Worm (Caenorhabditis elegans) whole organism, L4 larva: Measurements from ENCODE around the gene rps-22.
A peak's percentile ranks its signal among the peaks of the same experiment; 100 is the strongest.

Experiments
- F10B5.3 ChIP-seq: sonication (generic microtip); optimal IDR thresholded peaks from 2 replicates; lab custom pipeline; 2016; ENCODE audit warnings: mild to moderate bottlenecking, missing genetic modification characterization, missing compliant biosample characterization
- F49E8.2 ChIP-seq: sonication (generic microtip); optimal IDR thresholded peaks from 2 replicates; lab custom pipeline; 2016; ENCODE audit warnings: missing compliant biosample characterization, mild to moderate bottlenecking, missing genetic modification characterization, borderline replicate concordance
- T20F7.1 ChIP-seq: fragments of 200-800 bp; sonication (Bioruptor generic); optimal IDR thresholded peaks from 2 replicates; lab custom pipeline; 2018; ENCODE audit warnings: mild to moderate bottlenecking, missing genetic modification characterization, missing compliant biosample characterization
- Y105C5A.15 ChIP-seq: fragments of 200-800 bp; sonication (Bioruptor generic); IDR thresholded peaks from 2 replicates; pipeline ENCODE4 v1.3.6; 2022; ENCODE audit warnings: missing genetic modification characterization, missing compliant biosample characterization
- Y48G9A.11 ChIP-seq: fragments of 200-800 bp; sonication (Bioruptor generic); IDR thresholded peaks from 2 replicates; pipeline ENCODE4 v1.3.6; 2022; ENCODE audit warnings: missing genetic modification reagents, missing genetic modification characterization, missing compliant biosample characterization
- Y5F2A.4 ChIP-seq: fragments of 200-800 bp; sonication (Bioruptor generic); optimal IDR thresholded peaks from 2 replicates; lab custom pipeline; 2018; ENCODE audit warnings: mild to moderate bottlenecking, missing genetic modification characterization, missing compliant biosample characterization
- aha-1 ChIP-seq: fragments of 150-350 bp; peaks from one replicate; lab custom pipeline; 2014; ENCODE audit warnings: missing biosample characterization, missing genetic modification characterization
- aly-2 ChIP-seq: sonication (generic microtip); optimal IDR thresholded peaks from 2 replicates; lab custom pipeline; 2018; ENCODE audit warnings: missing biosample characterization, missing genetic modification characterization
- ama-1 ChIP-seq: fragments of 150-350 bp; optimal IDR thresholded peaks from 2 replicates; lab custom pipeline; 2014; ENCODE audit warnings: inconsistent platforms, mixed read lengths
- cey-2 ChIP-seq: sonication (generic microtip); optimal IDR thresholded peaks from 3 replicates; lab custom pipeline; 2017; ENCODE audit warnings: missing genetic modification characterization, mild to moderate bottlenecking, missing compliant biosample characterization, antibody characterized with exemption, borderline replicate concordance; ENCODE audit not compliant: insufficient read depth
- ctbp-1 ChIP-seq: fragments of 200-800 bp; sonication (Bioruptor generic); IDR thresholded peaks from 2 replicates; pipeline ENCODE4 v1.3.6; 2022; ENCODE audit warnings: missing genetic modification reagents, missing genetic modification characterization, missing compliant biosample characterization
- daf-12 ChIP-seq: fragments of 150-350 bp; optimal IDR thresholded peaks from 2 replicates; lab custom pipeline; 2014; ENCODE audit warnings: missing biosample characterization, missing genetic modification reagents, missing genetic modification characterization
- daf-16 ChIP-seq, 3 experiments: sonication (generic microtip); optimal IDR thresholded peaks; 2 replicates each; lab custom pipeline; 2016 to 2017; ENCODE audit warnings: missing genetic modification characterization in 3 of 3, missing genetic modification reagents in 3 of 3, mild to moderate bottlenecking in 2 of 3, missing compliant biosample characterization in 2 of 3, missing biosample characterization in 1 of 3, moderate library complexity in 1 of 3
- dmd-8 ChIP-seq: fragments of 200-800 bp; sonication (Bioruptor generic); IDR thresholded peaks from 2 replicates; pipeline ENCODE4 v1.3.6; 2022; ENCODE audit warnings: missing genetic modification characterization, missing compliant biosample characterization
- dmd-9 ChIP-seq: fragments of 200-800 bp; sonication (Bioruptor generic); IDR thresholded peaks from 2 replicates; pipeline ENCODE4 v1.3.6; 2022; ENCODE audit warnings: missing genetic modification reagents, missing genetic modification characterization, missing compliant biosample characterization
- egl-27 ChIP-seq: sonication (generic microtip); optimal IDR thresholded peaks from 3 replicates; lab custom pipeline; 2017; ENCODE audit warnings: missing biosample characterization, missing genetic modification reagents, missing genetic modification characterization
- egl-43 ChIP-seq: fragments of 200-800 bp; sonication (Bioruptor generic); IDR thresholded peaks from 2 replicates; pipeline ENCODE4 v1.3.6; 2022; ENCODE audit warnings: missing genetic modification reagents, missing genetic modification characterization, missing compliant biosample characterization
- hif-1 ChIP-seq, 2 experiments: sonication (generic microtip); optimal IDR thresholded peaks; 2 replicates each; lab custom pipeline; 2016 to 2017; ENCODE audit warnings: missing compliant biosample characterization in 2 of 2, missing genetic modification characterization in 2 of 2, missing genetic modification reagents in 2 of 2, missing genotype in 2 of 2, mild to moderate bottlenecking in 1 of 2
- hlh-30 ChIP-seq: sonication (generic microtip); optimal IDR thresholded peaks from 2 replicates; lab custom pipeline; 2017; ENCODE audit warnings: antibody characterized with exemption, mild to moderate bottlenecking, missing genetic modification characterization, missing compliant biosample characterization; ENCODE audit not compliant: insufficient read depth
- hmg-1.1 ChIP-seq: fragments of 200-800 bp; sonication (Bioruptor generic); IDR thresholded peaks from 2 replicates; pipeline ENCODE4 v1.3.6; 2022; ENCODE audit warnings: missing genetic modification reagents, missing genetic modification characterization, missing compliant biosample characterization
- jun-1 ChIP-seq: fragments of 150-350 bp; optimal IDR thresholded peaks from 2 replicates; lab custom pipeline; 2014; ENCODE audit warnings: missing biosample characterization, missing genetic modification reagents, missing genetic modification characterization
- lim-7 ChIP-seq: fragments of 200-800 bp; sonication (Bioruptor generic); IDR thresholded peaks from 2 replicates; pipeline ENCODE4 v1.3.6; 2022; ENCODE audit warnings: missing genetic modification characterization, missing compliant biosample characterization
- lin-13 ChIP-seq: fragments of 150-350 bp; optimal IDR thresholded peaks from 2 replicates; lab custom pipeline; 2014; ENCODE audit warnings: missing biosample characterization, missing genetic modification reagents, missing genetic modification characterization
- lin-38 ChIP-seq: fragments of 200-800 bp; sonication (Bioruptor generic); IDR thresholded peaks from 2 replicates; pipeline ENCODE4 v1.3.6; 2022; ENCODE audit warnings: missing genetic modification reagents, missing genetic modification characterization, missing compliant biosample characterization
- lin-39 ChIP-seq: fragments of 150-350 bp; optimal IDR thresholded peaks from 2 replicates; lab custom pipeline; 2014; ENCODE audit warnings: missing biosample characterization, missing genetic modification reagents, missing genetic modification characterization
- lir-3 ChIP-seq: sonication (generic microtip); optimal IDR thresholded peaks from 2 replicates; lab custom pipeline; 2016; ENCODE audit warnings: mild to moderate bottlenecking, missing genetic modification characterization, missing compliant biosample characterization
- lsy-2 ChIP-seq, 2 experiments: fragments of 150-350 bp in 1 of 2; sonication (generic microtip) in 1 of 2; optimal IDR thresholded peaks; 2 replicates each; lab custom pipeline; 2014 to 2017; ENCODE audit warnings: missing biosample characterization in 2 of 2, missing genetic modification characterization in 2 of 2
- madf-5 ChIP-seq, 2 experiments: fragments of 200-800 bp; sonication (Bioruptor generic); IDR thresholded peaks; 2 replicates each; pipeline ENCODE4 v1.3.6; 2022; ENCODE audit warnings: missing compliant biosample characterization in 2 of 2, missing genetic modification characterization in 2 of 2
- madf-9 ChIP-seq: fragments of 200-800 bp; sonication (Bioruptor generic); conservative IDR thresholded peaks from 2 replicates; pipeline ENCODE4 v1.3.6; 2022; ENCODE audit warnings: missing genetic modification reagents, missing genetic modification characterization, missing compliant biosample characterization
- mdl-1 ChIP-seq, 2 experiments: fragments of 150-350 bp in 1 of 2; sonication (generic microtip) in 1 of 2; optimal IDR thresholded peaks; 2 replicates each; lab custom pipeline; 2014 to 2017; ENCODE audit warnings: missing biosample characterization in 2 of 2, missing genetic modification characterization in 2 of 2
- mdt-29 ChIP-seq: fragments of 200-800 bp; sonication (Bioruptor generic); IDR thresholded peaks from 2 replicates; pipeline ENCODE4 v1.3.6; 2022; ENCODE audit warnings: missing genetic modification reagents, missing genetic modification characterization, missing compliant biosample characterization
- mep-1 ChIP-seq: fragments of 150-350 bp; sonication (generic microtip); optimal IDR thresholded peaks from 3 replicates; lab custom pipeline; 2014; ENCODE audit warnings: missing biosample characterization, missing genetic modification characterization
- mes-2 ChIP-seq: sonication (generic microtip); optimal IDR thresholded peaks from 2 replicates; lab custom pipeline; 2016; ENCODE audit warnings: missing genotype, mild to moderate bottlenecking, missing genetic modification characterization, missing compliant biosample characterization; ENCODE audit not compliant: poor library complexity, severe bottlenecking
- nhr-10 ChIP-seq: fragments of 150-350 bp; optimal IDR thresholded peaks from 2 replicates; lab custom pipeline; 2014; ENCODE audit warnings: missing biosample characterization, missing genetic modification characterization
- nhr-111 ChIP-seq: fragments of 200-800 bp; sonication (Bioruptor generic); optimal IDR thresholded peaks from 2 replicates; lab custom pipeline; 2018; ENCODE audit warnings: mild to moderate bottlenecking, missing genetic modification characterization, missing compliant biosample characterization
- nhr-28 ChIP-seq: fragments of 150-350 bp; optimal IDR thresholded peaks from 2 replicates; lab custom pipeline; 2014; ENCODE audit warnings: missing biosample characterization, missing genetic modification characterization
- pqm-1 ChIP-seq: sonication (generic microtip); optimal IDR thresholded peaks from 2 replicates; lab custom pipeline; 2017; ENCODE audit warnings: missing biosample characterization, missing genetic modification characterization
- rbr-2 ChIP-seq: sonication (generic microtip); optimal IDR thresholded peaks from 2 replicates; lab custom pipeline; 2016; ENCODE audit warnings: missing genotype, missing genetic modification characterization, missing compliant biosample characterization
- saeg-2 ChIP-seq: fragments of 200-800 bp; sonication (Bioruptor generic); IDR thresholded peaks from 2 replicates; pipeline ENCODE4 v1.3.6; 2022; ENCODE audit warnings: missing genetic modification reagents, missing genetic modification characterization, missing compliant biosample characterization
- snpc-1.2 ChIP-seq: fragments of 200-800 bp; sonication (Bioruptor generic); IDR thresholded peaks from 2 replicates; pipeline ENCODE4 v1.3.6; 2022; ENCODE audit warnings: missing genetic modification reagents, missing genetic modification characterization, missing compliant biosample characterization
- snpc-4 ChIP-seq: fragments of 150-350 bp; optimal IDR thresholded peaks from 2 replicates; lab custom pipeline; 2014; ENCODE audit warnings: missing biosample characterization, missing genetic modification characterization
- spr-1 ChIP-seq: sonication (generic microtip); optimal IDR thresholded peaks from 2 replicates; lab custom pipeline; 2016; ENCODE audit warnings: mild to moderate bottlenecking, missing genetic modification characterization, missing compliant biosample characterization
- unc-62 ChIP-seq, 3 experiments: fragments of 150-350 bp in 1 of 3; sonication (generic microtip); optimal IDR thresholded peaks in 2 of 3; peaks in 1 of 3; 1 replicate in 1 of 3; 2 replicates in 2 of 3; lab custom pipeline; 2014 to 2017; ENCODE audit warnings: missing biosample characterization in 3 of 3, missing genetic modification characterization in 3 of 3, missing genetic modification reagents in 3 of 3, missing genotype in 1 of 3
- zag-1 ChIP-seq: fragments of 150-350 bp; optimal IDR thresholded peaks from 2 replicates; lab custom pipeline; 2014; ENCODE audit warnings: missing biosample characterization, missing genetic modification characterization
- zip-2 ChIP-seq: fragments of 150-350 bp; optimal IDR thresholded peaks from 2 replicates; lab custom pipeline; 2014; ENCODE audit warnings: missing biosample characterization, missing genetic modification characterization
- ztf-11 ChIP-seq: fragments of 150-350 bp; optimal IDR thresholded peaks from 2 replicates; lab custom pipeline; 2014; ENCODE audit warnings: missing biosample characterization, missing genetic modification characterization

Gene rps-22

ce11 chrIII:1950236-1950635, at the start of gene rps-22, which contains the start of gene polh-1 (continued):
- TF ChIP-seq lim-7 (GFP tag; lab: Robert Waterston, UW) = no peak
- TF ChIP-seq hif-1 (tag; optimal IDR thresholded peaks at IDR 0.05; lab: Kevin White, UChicago) = peak in 1 of 2 experiments; percentile 61
- TF ChIP-seq ztf-11 = no peak
- no peak for TF ChIP-seq nhr-111 (GFP tag; lab: Kevin White, UChicago)
- no peak for TF ChIP-seq zag-1 (tag; lab: Kevin White, UChicago)
- 0 out of 2 replicates have a peak, but pooled peaks have one; percentile 25 for TF ChIP-seq ctbp-1 (GFP tag; lab: Robert Waterston, UW)
- no peak for TF ChIP-seq spr-1 (tag; lab: Kevin White, UChicago)
- no peak for TF ChIP-seq cey-2 (tag; lab: Kevin White, UChicago)
- peak; percentile 80 for TF ChIP-seq rbr-2 (tag; lab: Kevin White, UChicago)
- TF ChIP-seq lin-39 (tag; lab: Kevin White, UChicago) = no peak
- peak; percentile 19 for TF ChIP-seq pqm-1 (tag; lab: Kevin White, UChicago)
- no peak for TF ChIP-seq Y5F2A.4
- peak; percentile 95 for TF ChIP-seq lin-13 (GFP tag; lab: Kevin White, UChicago)
- TF ChIP-seq ama-1 = peak; percentile 67
- no peak for TF ChIP-seq aly-2 (tag; lab: Kevin White, UChicago)

- peak; percentile 91 for TF ChIP-seq aha-1 (tag; lab: Kevin White, UChicago)
- no peak for TF ChIP-seq jun-1 (tag; lab: Kevin White, UChicago)
Measured at ce11 chrIII:1903966-1904365, 46.4 kb upstream of the rps-22 start.

- TF ChIP-seq egl-43 (GFP tag; lab: Robert Waterston, UW) = no peak
- TF ChIP-seq lin-38 = peak; percentile 64
- TF ChIP-seq daf-16 (GFP tag; optimal IDR thresholded peaks at IDR 0.05; lab: Kevin White, UChicago) = no peak
- TF ChIP-seq daf-16 (tag; optimal IDR thresholded peaks at IDR 0.05; lab: Kevin White, UChicago) = peak; percentile 37
- TF ChIP-seq hmg-1.1 = 0 out of 2 replicates have a peak, but pooled peaks have one; percentile 17
- no peak for TF ChIP-seq dmd-9 (GFP tag; lab: Robert Waterston, UW)
- TF ChIP-seq dmd-8 (GFP tag; lab: Robert Waterston, UW) = no peak
- TF ChIP-seq hlh-30 (tag; lab: Kevin White, UChicago) = peak; percentile 23
- no peak for TF ChIP-seq daf-12 (tag; lab: Kevin White, UChicago)
- no peak for TF ChIP-seq snpc-1.2 (GFP tag; lab: Robert Waterston, UW)
- TF ChIP-seq mep-1 = peak; percentile 68
- no peak for TF ChIP-seq Y105C5A.15 (GFP tag; lab: Robert Waterston, UW)
- no peak for TF ChIP-seq aha-1 (tag; lab: Kevin White, UChicago)
- TF ChIP-seq zip-2 = no peak
- no peak for TF ChIP-seq egl-27 (tag; lab: Kevin White, UChicago)
- peak; percentile 75 for TF ChIP-seq mes-2
- no peak for TF ChIP-seq mdl-1 (tag; optimal IDR thresholded peaks at IDR 0.05; lab: Kevin White, UChicago)
- no peak for TF ChIP-seq lir-3 (tag; lab: Kevin White, UChicago)
- TF ChIP-seq ama-1 = no peak
- no peak for TF ChIP-seq madf-9 (GFP tag; lab: Robert Waterston, UW)
- TF ChIP-seq T20F7.1 (GFP tag; lab: Kevin White, UChicago) = peak; percentile 98
- TF ChIP-seq madf-5 (GFP tag; IDR thresholded peaks at IDR 0.05; lab: Robert Waterston, UW) = no peak
- no peak for TF ChIP-seq nhr-10 (tag; lab: Kevin White, UChicago)
- no peak for TF ChIP-seq cey-2 (tag; lab: Kevin White, UChicago)
- TF ChIP-seq mdt-29 = no peak
- TF ChIP-seq jun-1 (tag; lab: Kevin White, UChicago) = no peak
- no peak for TF ChIP-seq spr-1 (tag; lab: Kevin White, UChicago)
- no peak for TF ChIP-seq F10B5.3 (tag; lab: Kevin White, UChicago)
- TF ChIP-seq lsy-2 (tag; optimal IDR thresholded peaks at IDR 0.05; lab: Kevin White, UChicago) = peak in 1 of 2 experiments; percentile 90
- TF ChIP-seq nhr-28 (tag; lab: Kevin White, UChicago) = no peak
- TF ChIP-seq lim-7 (GFP tag; lab: Robert Waterston, UW) = no peak
- no peak for TF ChIP-seq unc-62 (GFP tag; optimal IDR thresholded peaks at IDR 0.05 in 1 of 2; lab: Kevin White, UChicago)
- TF ChIP-seq unc-62 (tag; optimal IDR thresholded peaks at IDR 0.05; lab: Kevin White, UChicago) = no peak
- no peak for TF ChIP-seq F49E8.2 (tag; lab: Kevin White, UChicago)
- TF ChIP-seq snpc-4 (tag; lab: Kevin White, UChicago) = no peak
- TF ChIP-seq saeg-2 = no peak
- peak; percentile 97 for TF ChIP-seq Y48G9A.11
Measured at ce11 chrIII:1905589-1905988, 44.7 kb upstream of the rps-22 start, which contains the start of the genes B0524.6 and pqn-41. TSS of gene B0524.6 (minus strand) at chrIII:1905640. TSS of gene pqn-41 (plus strand) at chrIII:1905958.
